Fruit fly (Drosophila melanogaster) whole organism, embryonic: Measurements from ENCODE around the gene CG13801.
A peak's percentile ranks its signal among the peaks of the same experiment; 100 is the strongest.

Source experiments
- Ada2b ChIP-seq: fragments of 200-800 bp; sonication (Bioruptor generic); IDR thresholded peaks from 2 replicates; pipeline ENCODE4 v1.3.6; 2022; ENCODE audit warnings: missing biosample characterization, missing genetic modification characterization
- Antp ChIP-seq: fragments of 200-800 bp; sonication (Bioruptor generic); optimal IDR thresholded peaks from 3 replicates; lab custom pipeline; 2016; ENCODE audit warnings: missing biosample characterization, missing genetic modification characterization
- CG10209 ChIP-seq: fragments of 200-800 bp; sonication (Bioruptor generic); optimal IDR thresholded peaks from 3 replicates; lab custom pipeline; 2017; ENCODE audit warnings: missing biosample characterization, mild to moderate bottlenecking, missing genetic modification characterization, missing genetic modification reagents
- CG11504 ChIP-seq: fragments of 200-800 bp; sonication (Bioruptor generic); optimal IDR thresholded peaks from 3 replicates; lab custom pipeline; 2019; ENCODE audit warnings: missing biosample characterization, mild to moderate bottlenecking, missing genetic modification characterization, moderate library complexity
- CG12219 ChIP-seq: fragments of 200-800 bp; sonication (Bioruptor generic); optimal IDR thresholded peaks from 3 replicates; lab custom pipeline; 2018; ENCODE audit warnings: missing biosample characterization, mild to moderate bottlenecking, missing genetic modification characterization
- CG12391 ChIP-seq: fragments of 200-800 bp; sonication (Bioruptor generic); optimal IDR thresholded peaks from 3 replicates; lab custom pipeline; 2018; ENCODE audit warnings: missing biosample characterization, mild to moderate bottlenecking, missing genetic modification characterization, moderate library complexity
- CG14014 ChIP-seq: fragments of 200-800 bp; sonication (Bioruptor generic); IDR thresholded peaks from 2 replicates; pipeline ENCODE4 v1.3.6; 2022; ENCODE audit warnings: missing biosample characterization, missing genetic modification characterization
- CG15514 ChIP-seq: fragments of 200-800 bp; sonication (Bioruptor generic); optimal IDR thresholded peaks from 3 replicates; lab custom pipeline; 2017; ENCODE audit warnings: missing biosample characterization, missing genetic modification characterization, mild to moderate bottlenecking, moderate library complexity, missing genetic modification reagents
- CG17385 ChIP-seq: fragments of 200-800 bp; sonication (Bioruptor generic); optimal IDR thresholded peaks from 3 replicates; lab custom pipeline; 2018; ENCODE audit warnings: missing biosample characterization, mild to moderate bottlenecking, missing genetic modification characterization
- CG17829 ChIP-seq: fragments of 200-800 bp; optimal IDR thresholded peaks from 2 replicates; lab custom pipeline; 2019; ENCODE audit warnings: missing biosample characterization, mild to moderate bottlenecking, missing genetic modification characterization, moderate library complexity
- CG17912 ChIP-seq: fragments of 200-800 bp; sonication (Bioruptor generic); optimal IDR thresholded peaks from 2 replicates; lab custom pipeline; 2018; ENCODE audit warnings: missing biosample characterization, mild to moderate bottlenecking, missing genetic modification characterization
- CG18619 ChIP-seq: fragments of 200-800 bp; sonication (Bioruptor generic); optimal IDR thresholded peaks from 3 replicates; lab custom pipeline; 2017; ENCODE audit warnings: missing biosample characterization, mild to moderate bottlenecking, missing genetic modification characterization
- CG5953 ChIP-seq: fragments of 200-800 bp; sonication (Bioruptor generic); IDR thresholded peaks from 2 replicates; pipeline ENCODE4 v1.3.6; 2022; ENCODE audit warnings: missing biosample characterization, missing genetic modification characterization
- CG7556 ChIP-seq: fragments of 200-800 bp; sonication (Bioruptor generic); optimal IDR thresholded peaks from 2 replicates; lab custom pipeline; 2017; ENCODE audit warnings: missing biosample characterization, mild to moderate bottlenecking, missing genetic modification characterization
- CG9215 ChIP-seq: fragments of 200-800 bp; sonication (Bioruptor generic); IDR thresholded peaks from 2 replicates; pipeline ENCODE4 v1.3.6; 2022; ENCODE audit warnings: missing biosample characterization, missing genetic modification characterization
- CG9727 ChIP-seq: fragments of 200-800 bp; sonication (Bioruptor generic); optimal IDR thresholded peaks from 3 replicates; lab custom pipeline; 2017; ENCODE audit warnings: missing biosample characterization, mild to moderate bottlenecking, missing genetic modification characterization
- D19A ChIP-seq: fragments of 200-800 bp; optimal IDR thresholded peaks from 3 replicates; lab custom pipeline; 2019; ENCODE audit warnings: missing biosample characterization, mild to moderate bottlenecking, missing genetic modification characterization, moderate library complexity
- Fer2 ChIP-seq: fragments of 200-800 bp; sonication (Bioruptor generic); optimal IDR thresholded peaks from 2 replicates; lab custom pipeline; 2018; ENCODE audit warnings: missing biosample characterization, mild to moderate bottlenecking, missing genetic modification characterization, moderate library complexity
- HLH3B ChIP-seq: fragments of 200-800 bp; sonication (Bioruptor generic); IDR thresholded peaks from 2 replicates; pipeline ENCODE4 v1.3.6; 2022; ENCODE audit warnings: missing biosample characterization, missing genetic modification characterization
- HLH4C ChIP-seq: fragments of 200-800 bp; sonication (Bioruptor generic); IDR thresholded peaks from 3 replicates; pipeline ENCODE4 v1.3.6; 2022; ENCODE audit warnings: missing biosample characterization, missing genetic modification characterization; ENCODE audit not compliant: partially characterized antibody
- Hand ChIP-seq: fragments of 200-800 bp; sonication (Bioruptor generic); optimal IDR thresholded peaks from 2 replicates; lab custom pipeline; 2017; ENCODE audit warnings: mild to moderate bottlenecking, missing biosample characterization, missing genetic modification reagents, missing genetic modification characterization
- Hmx ChIP-seq: fragments of 200-800 bp; sonication (Bioruptor generic); optimal IDR thresholded peaks from 2 replicates; lab custom pipeline; 2016; ENCODE audit warnings: missing biosample characterization, missing genetic modification characterization
- Mes4 ChIP-seq: fragments of 200-800 bp; sonication (Bioruptor generic); optimal IDR thresholded peaks from 2 replicates; lab custom pipeline; 2016; ENCODE audit warnings: missing biosample characterization, missing genetic modification characterization
- Nf-YB ChIP-seq: fragments of 200-800 bp; sonication (Bioruptor generic); optimal IDR thresholded peaks from 3 replicates; lab custom pipeline; 2019; ENCODE audit warnings: missing biosample characterization, mild to moderate bottlenecking, missing genetic modification characterization, moderate library complexity
- Oaz ChIP-seq: fragments of 200-800 bp; sonication (Bioruptor generic); IDR thresholded peaks from 2 replicates; pipeline ENCODE4 v1.3.6; 2022; ENCODE audit warnings: missing biosample characterization, missing genetic modification characterization
- Opbp ChIP-seq: fragments of 200-800 bp; sonication (Bioruptor generic); IDR thresholded peaks from 3 replicates; pipeline ENCODE4 v1.3.6; 2022; ENCODE audit warnings: missing biosample characterization, missing genetic modification characterization; ENCODE audit not compliant: partially characterized antibody
- Pdp1 ChIP-seq, 2 experiments: fragments of 200-800 bp; sonication (Bioruptor generic); optimal IDR thresholded peaks; 3 replicates each; lab custom pipeline; 2016; ENCODE audit warnings: missing biosample characterization in 2 of 2, missing genetic modification characterization in 2 of 2, mild to moderate bottlenecking in 1 of 2, moderate library complexity in 1 of 2
- Ptx1 ChIP-seq: fragments of 200-800 bp; sonication (Bioruptor generic); IDR thresholded peaks from 2 replicates; pipeline ENCODE4 v1.3.6; 2022; ENCODE audit warnings: missing biosample characterization, missing genetic modification characterization
- Ravus ChIP-seq: fragments of 200-800 bp; sonication (Bioruptor generic); IDR thresholded peaks from 2 replicates; pipeline ENCODE4 v1.3.6; 2022; ENCODE audit warnings: missing biosample characterization, missing genetic modification characterization
- Sin3A ChIP-seq: fragments of >200 bp; optimal IDR thresholded peaks from 2 replicates; lab custom pipeline; 2018
- TFAM ChIP-seq: fragments of 200-800 bp; sonication (Bioruptor generic); optimal IDR thresholded peaks from 2 replicates; lab custom pipeline; 2017; ENCODE audit warnings: missing biosample characterization, missing genetic modification characterization, inconsistent platforms
- bbx ChIP-seq: fragments of 200-800 bp; sonication (Bioruptor generic); IDR thresholded peaks from 2 replicates; pipeline ENCODE4 v1.3.6; 2022; ENCODE audit warnings: missing biosample characterization, missing genetic modification characterization; ENCODE audit not compliant: partially characterized antibody
- dmrt99B ChIP-seq: fragments of 200-800 bp; sonication (Bioruptor generic); optimal IDR thresholded peaks from 2 replicates; lab custom pipeline; 2018; ENCODE audit warnings: missing biosample characterization, mild to moderate bottlenecking, missing genetic modification characterization, moderate library complexity
- ewg ChIP-seq: fragments of 200-800 bp; sonication (Bioruptor generic); optimal IDR thresholded peaks from 3 replicates; lab custom pipeline; 2017; ENCODE audit warnings: mild to moderate bottlenecking, missing biosample characterization, missing genetic modification reagents, missing genetic modification characterization
- grn ChIP-seq: fragments of 200-800 bp; sonication (Bioruptor generic); optimal IDR thresholded peaks from 3 replicates; lab custom pipeline; 2017; ENCODE audit warnings: missing biosample characterization, missing genetic modification characterization
- gro ChIP-seq: fragments of 200-800 bp; sonication (Bioruptor generic); optimal IDR thresholded peaks from 2 replicates; lab custom pipeline; 2016; ENCODE audit warnings: missing biosample characterization, missing genetic modification characterization
- lab ChIP-seq: fragments of 200-800 bp; sonication (Bioruptor generic); optimal IDR thresholded peaks from 3 replicates; lab custom pipeline; 2017; ENCODE audit warnings: missing biosample characterization, missing genetic modification characterization, mild to moderate bottlenecking, moderate library complexity, missing genetic modification reagents
- lmd ChIP-seq: fragments of 200-800 bp; sonication (Bioruptor generic); IDR thresholded peaks from 2 replicates; pipeline ENCODE4 v1.3.6; 2022; ENCODE audit warnings: missing biosample characterization, missing genetic modification characterization
- luna ChIP-seq: fragments of 200-800 bp; sonication (Bioruptor generic); optimal IDR thresholded peaks from 2 replicates; lab custom pipeline; 2016; ENCODE audit warnings: missing biosample characterization, missing genetic modification characterization
- maf-S ChIP-seq: fragments of 200-800 bp; sonication (Bioruptor generic); optimal IDR thresholded peaks from 2 replicates; lab custom pipeline; 2016; ENCODE audit warnings: missing biosample characterization, missing genetic modification characterization
- pzg ChIP-seq: fragments of 200-800 bp; sonication (Bioruptor generic); optimal IDR thresholded peaks from 3 replicates; lab custom pipeline; 2018; ENCODE audit warnings: missing biosample characterization, mild to moderate bottlenecking, missing genetic modification characterization, moderate library complexity
- ranshi ChIP-seq: fragments of 200-800 bp; sonication (Bioruptor generic); IDR thresholded peaks from 2 replicates; pipeline ENCODE4 v1.3.6; 2022; ENCODE audit warnings: missing biosample characterization, missing genetic modification characterization
- run ChIP-seq: fragments of 200-800 bp; sonication (Bioruptor generic); optimal IDR thresholded peaks from 3 replicates; lab custom pipeline; 2018; ENCODE audit warnings: missing biosample characterization, mild to moderate bottlenecking, missing genetic modification characterization
- schlank ChIP-seq: fragments of 200-800 bp; sonication (Bioruptor generic); optimal IDR thresholded peaks from 2 replicates; lab custom pipeline; 2018; ENCODE audit warnings: missing biosample characterization, mild to moderate bottlenecking, missing genetic modification characterization
- sens-2 ChIP-seq: fragments of 200-800 bp; sonication (Bioruptor generic); IDR thresholded peaks from 2 replicates; pipeline ENCODE4 v1.3.6; 2022; ENCODE audit warnings: missing biosample characterization, missing genetic modification characterization
- ssp ChIP-seq: fragments of 200-800 bp; sonication (Bioruptor generic); IDR thresholded peaks from 2 replicates; pipeline ENCODE4 v1.3.6; 2022; ENCODE audit warnings: missing biosample characterization, missing genetic modification characterization
- toy ChIP-seq: fragments of 200-800 bp; sonication (Bioruptor generic); IDR thresholded peaks from 2 replicates; pipeline ENCODE4 v1.3.6; 2022; ENCODE audit warnings: missing biosample characterization, missing genetic modification characterization
- trem ChIP-seq: fragments of 200-800 bp; optimal IDR thresholded peaks from 3 replicates; lab custom pipeline; 2019; ENCODE audit warnings: missing biosample characterization, mild to moderate bottlenecking, missing genetic modification characterization, moderate library complexity
- vfl ChIP-seq: fragments of 200-800 bp; sonication (Bioruptor generic); optimal IDR thresholded peaks from 2 replicates; lab custom pipeline; 2016; ENCODE audit warnings: missing biosample characterization, missing genetic modification characterization
- zfh2 ChIP-seq: fragments of 200-800 bp; sonication (Bioruptor generic); optimal IDR thresholded peaks from 2 replicates; lab custom pipeline; 2016; ENCODE audit warnings: missing biosample characterization, missing genetic modification characterization

CG13801 gene

dm6 chr3L:2411564-2412080, 51.3 kb downstream of the CG13801 start (continued):
- TF ChIP-seq CG17385 (GFP tag; lab: Kevin White, UChicago) (peak; percentile 45), CG5953 (GFP tag; lab: Robert Waterston, UW) (no peak), Ravus (GFP tag; lab: Robert Waterston, UW) (no peak), maf-S (no peak), bbx (GFP tag; lab: Robert Waterston, UW) (no peak), schlank (tag; lab: Kevin White, UChicago) (no peak), CG11504 (peak; percentile 64), CG9215 (peak; percentile 86), Sin3A (lab: Kevin White, UChicago) (no peak), Antp (GFP tag; lab: Kevin White, UChicago) (no peak), ssp (GFP tag; lab: Robert Waterston, UW) (no peak), zfh2 (GFP tag; lab: Kevin White, UChicago) (no peak), CG18619 (GFP tag; lab: Kevin White, UChicago) (peak; percentile 25), pzg (no peak), CG12219 (GFP tag; lab: Kevin White, UChicago) (peak; percentile 16), grn (GFP tag; lab: Kevin White, UChicago) (no peak), Nf-YB (GFP tag; lab: Kevin White, UChicago) (no peak), D19A (tag; lab: Kevin White, UChicago) (no peak), dmrt99B (tag; lab: Kevin White, UChicago) (peak; percentile 62), CG15514 (GFP tag; lab: Kevin White, UChicago) (peak; percentile 38), HLH3B (GFP tag; lab: Robert Waterston, UW) (peak; percentile 67), CG10209 (GFP tag; lab: Kevin White, UChicago) (peak; percentile 14), Hmx (GFP tag; lab: Kevin White, UChicago) (no peak), CG14014 (0 out of 2 replicates have a peak, but pooled peaks have one; percentile 43), sens-2 (GFP tag; lab: Robert Waterston, UW) (no peak), CG9727 (GFP tag; lab: Kevin White, UChicago) (peak; percentile 48), lmd (GFP tag; lab: Robert Waterston, UW) (peak; percentile 47; the same call in 1 of the 2 replicates), HLH4C (GFP tag; lab: Robert Waterston, UW) (no peak), lab (GFP tag; lab: Kevin White, UChicago) (peak; percentile 77), Ptx1 (GFP tag; lab: Robert Waterston, UW) (peak; percentile 17; the same call in 1 of the 2 replicates), TFAM (GFP tag; lab: Kevin White, UChicago) (no peak), CG12391 (peak; percentile 41), luna (GFP tag; lab: Kevin White, UChicago) (no peak), toy (GFP tag; lab: Robert Waterston, UW) (no peak), ranshi (GFP tag; lab: Robert Waterston, UW) (0 out of 2 replicates have a peak, but pooled peaks have one; percentile 33), trem (tag; lab: Kevin White, UChicago) (no peak), Mes4 (GFP tag; lab: Kevin White, UChicago) (no peak), Fer2 (tag; lab: Kevin White, UChicago) (peak; percentile 18), CG17829 (tag; lab: Kevin White, UChicago) (no peak), run (no peak), Ada2b (peak; percentile 54; the same call in 1 of the 2 replicates), vfl (GFP tag; lab: Kevin White, UChicago) (no peak), CG7556 (GFP tag; lab: Kevin White, UChicago) (peak; percentile 67), Oaz (GFP tag; lab: Robert Waterston, UW) (no peak), Hand (GFP tag; lab: Kevin White, UChicago) (peak; percentile 51), ewg (GFP tag; lab: Kevin White, UChicago) (no peak), Opbp (no peak), gro (GFP tag; lab: Kevin White, UChicago) (no peak), CG17912 (GFP tag; lab: Kevin White, UChicago) (no peak), Pdp1 (GFP tag; optimal IDR thresholded peaks at IDR 0.05; lab: Kevin White, UChicago) (peak in 1 of 2 experiments; percentile 19)
